Fruit fly (Drosophila melanogaster) whole organism, embryonic: ENCODE data around the gene CG17329.

Experiments
- ATbp ChIP-seq: fragments of 200-800 bp; sonication (Bioruptor generic); optimal IDR thresholded peaks from 2 replicates; lab custom pipeline; 2017; ENCODE audit warnings: missing biosample characterization, mild to moderate bottlenecking, missing genetic modification characterization, missing genetic modification reagents
- CG10267 ChIP-seq: fragments of 200-800 bp; sonication (Bioruptor generic); optimal IDR thresholded peaks from 2 replicates; lab custom pipeline; 2018; ENCODE audit warnings: missing biosample characterization, mild to moderate bottlenecking, missing genetic modification characterization, moderate library complexity
- CG10321 ChIP-seq: fragments of 200-800 bp; sonication (Bioruptor generic); IDR thresholded peaks from 2 replicates; pipeline ENCODE4 v1.3.6; 2022; ENCODE audit warnings: missing biosample characterization, missing genetic modification characterization
- CG10565 ChIP-seq: fragments of 200-800 bp; sonication (Bioruptor generic); optimal IDR thresholded peaks from 3 replicates; lab custom pipeline; 2016; ENCODE audit warnings: missing biosample characterization, mild to moderate bottlenecking, missing genetic modification characterization
- CG11560 ChIP-seq: fragments of 200-800 bp; sonication (Bioruptor generic); IDR thresholded peaks from 3 replicates; pipeline ENCODE4 v1.3.6; 2022; ENCODE audit warnings: missing biosample characterization, missing genetic modification characterization
- CG12659 ChIP-seq: fragments of 200-800 bp; sonication (Bioruptor generic); optimal IDR thresholded peaks from 3 replicates; lab custom pipeline; 2017; ENCODE audit warnings: mild to moderate bottlenecking, missing biosample characterization, missing genetic modification reagents, missing genetic modification characterization
- CG12769 ChIP-seq: fragments of 200-800 bp; sonication (Bioruptor generic); optimal IDR thresholded peaks from 2 replicates; lab custom pipeline; 2019; ENCODE audit warnings: missing biosample characterization, mild to moderate bottlenecking, missing genetic modification characterization, moderate library complexity
- CG15073 ChIP-seq: fragments of 200-800 bp; sonication (Bioruptor generic); optimal IDR thresholded peaks from 2 replicates; lab custom pipeline; 2016; ENCODE audit warnings: missing biosample characterization, missing genetic modification characterization
- CG15479 ChIP-seq: fragments of 200-800 bp; sonication (Bioruptor generic); optimal IDR thresholded peaks from 3 replicates; lab custom pipeline; 2019; ENCODE audit warnings: missing biosample characterization, mild to moderate bottlenecking, missing genetic modification characterization, moderate library complexity
- CG1603 ChIP-seq: fragments of 200-800 bp; sonication (Bioruptor generic); optimal IDR thresholded peaks from 2 replicates; lab custom pipeline; 2019; ENCODE audit warnings: missing biosample characterization, mild to moderate bottlenecking, missing genetic modification characterization, moderate library complexity
- CG18476 ChIP-seq: fragments of 200-800 bp; sonication (Bioruptor generic); optimal IDR thresholded peaks from 2 replicates; lab custom pipeline; 2016; ENCODE audit warnings: missing biosample characterization, mild to moderate bottlenecking, missing genetic modification characterization
- CG18764 ChIP-seq: fragments of 200-800 bp; sonication (Bioruptor generic); optimal IDR thresholded peaks from 3 replicates; lab custom pipeline; 2016; ENCODE audit warnings: missing biosample characterization, missing genetic modification characterization
- CG31388 ChIP-seq: fragments of 200-800 bp; sonication (Bioruptor generic); optimal IDR thresholded peaks from 2 replicates; lab custom pipeline; 2016; ENCODE audit warnings: missing biosample characterization, missing genetic modification characterization
- CG32532 ChIP-seq: fragments of 200-800 bp; sonication (Bioruptor generic); IDR thresholded peaks from 2 replicates; pipeline ENCODE4 v1.3.6; 2022; ENCODE audit warnings: missing biosample characterization, missing genetic modification characterization
- CG33213 ChIP-seq: fragments of 200-800 bp; sonication (Bioruptor generic); optimal IDR thresholded peaks from 3 replicates; lab custom pipeline; 2016; ENCODE audit warnings: missing biosample characterization, missing genetic modification characterization
- CG4617 ChIP-seq: fragments of 200-800 bp; sonication (Bioruptor generic); optimal IDR thresholded peaks from 3 replicates; lab custom pipeline; 2016; ENCODE audit warnings: missing biosample characterization, missing genetic modification characterization, borderline replicate concordance
- CG4820 ChIP-seq: fragments of 200-800 bp; sonication (Bioruptor generic); optimal IDR thresholded peaks from 3 replicates; lab custom pipeline; 2016; ENCODE audit warnings: missing biosample characterization, missing genetic modification characterization
- CG7745 ChIP-seq: fragments of 200-800 bp; sonication (Bioruptor generic); optimal IDR thresholded peaks from 2 replicates; lab custom pipeline; 2018; ENCODE audit warnings: missing biosample characterization, mild to moderate bottlenecking, missing genetic modification characterization, moderate library complexity
- CG7987 ChIP-seq: fragments of 200-800 bp; sonication (Bioruptor generic); optimal IDR thresholded peaks from 2 replicates; lab custom pipeline; 2018; ENCODE audit warnings: missing biosample characterization, mild to moderate bottlenecking, missing genetic modification characterization, moderate library complexity
- CTCF ChIP-seq: fragments of 200-800 bp; sonication (Bioruptor generic); optimal IDR thresholded peaks from 2 replicates; lab custom pipeline; 2017; ENCODE audit warnings: missing biosample characterization, mild to moderate bottlenecking, missing genetic modification characterization, moderate library complexity
- CkIIα-i1 ChIP-seq: fragments of 200-800 bp; sonication (Bioruptor generic); IDR thresholded peaks from 2 replicates; pipeline ENCODE4 v1.3.6; 2022; ENCODE audit warnings: missing biosample characterization, missing genetic modification characterization
- Dfd ChIP-seq, 2 experiments: fragments of >200 bp; optimal IDR thresholded peaks; 2 replicates each; lab custom pipeline; 2017; ENCODE audit warnings: missing biosample characterization in 2 of 2, missing genetic modification characterization in 2 of 2
- Dip2 ChIP-seq: fragments of 200-800 bp; sonication (Bioruptor generic); IDR thresholded peaks from 2 replicates; pipeline ENCODE4 v1.3.6; 2022; ENCODE audit warnings: missing biosample characterization, missing genetic modification characterization
- Dip3 ChIP-seq: fragments of 200-800 bp; sonication (Bioruptor generic); optimal IDR thresholded peaks from 3 replicates; lab custom pipeline; 2016; ENCODE audit warnings: missing biosample characterization, missing genetic modification characterization
- Ets65A ChIP-seq: fragments of 200-800 bp; sonication (Bioruptor generic); peaks from one replicate; lab custom pipeline; 2016; ENCODE audit warnings: missing biosample characterization, missing genetic modification characterization
- Hmr ChIP-seq: fragments of 200-800 bp; sonication (Bioruptor generic); optimal IDR thresholded peaks from 3 replicates; lab custom pipeline; 2017; ENCODE audit warnings: mild to moderate bottlenecking, missing biosample characterization, missing genetic modification reagents, missing genetic modification characterization
- Hr78 ChIP-seq, 2 experiments: fragments of 200-800 bp in 1 of 2; fragments of >200 bp in 1 of 2; sonication (Bioruptor generic) in 1 of 2; optimal IDR thresholded peaks; 2 replicates each; lab custom pipeline; 2017 to 2019; ENCODE audit warnings: missing biosample characterization in 2 of 2, missing genetic modification characterization in 2 of 2, mild to moderate bottlenecking in 1 of 2, moderate library complexity in 1 of 2
- MTF-1 ChIP-seq: fragments of 200-800 bp; sonication (Bioruptor generic); optimal IDR thresholded peaks from 2 replicates; lab custom pipeline; 2018; ENCODE audit warnings: missing biosample characterization, mild to moderate bottlenecking, missing genetic modification characterization, borderline replicate concordance
- Sry-β ChIP-seq: fragments of 200-800 bp; sonication (Bioruptor generic); optimal IDR thresholded peaks from 2 replicates; lab custom pipeline; 2018; ENCODE audit warnings: missing biosample characterization, mild to moderate bottlenecking, missing genetic modification characterization, moderate library complexity
- Ssrp ChIP-seq: fragments of 200-800 bp; sonication (Bioruptor generic); optimal IDR thresholded peaks from 2 replicates; lab custom pipeline; 2018; ENCODE audit warnings: missing biosample characterization, mild to moderate bottlenecking, missing genetic modification characterization, moderate library complexity
- Vsx1 ChIP-seq: fragments of 200-800 bp; sonication (Bioruptor generic); optimal IDR thresholded peaks from 2 replicates; lab custom pipeline; 2017; ENCODE audit warnings: missing biosample characterization, mild to moderate bottlenecking, missing genetic modification characterization, missing genetic modification reagents
- ara ChIP-seq: fragments of 200-800 bp; sonication (Bioruptor generic); IDR thresholded peaks from 2 replicates; pipeline ENCODE4 v1.3.6; 2022; ENCODE audit warnings: missing biosample characterization, missing genetic modification characterization
- ato ChIP-seq: fragments of 200-800 bp; sonication (Bioruptor generic); IDR thresholded peaks from 2 replicates; pipeline ENCODE4 v1.3.6; 2022; ENCODE audit warnings: missing biosample characterization, missing genetic modification characterization; ENCODE audit not compliant: partially characterized antibody
- bcd ChIP-seq: fragments of 200-800 bp; sonication (Bioruptor generic); optimal IDR thresholded peaks from 2 replicates; lab custom pipeline; 2017; ENCODE audit warnings: missing biosample characterization, mild to moderate bottlenecking, missing genetic modification characterization
- btn ChIP-seq: fragments of 200-800 bp; sonication (Bioruptor generic); optimal IDR thresholded peaks from 2 replicates; lab custom pipeline; 2016; ENCODE audit warnings: missing biosample characterization, missing genetic modification characterization
- disco-r ChIP-seq: fragments of 200-800 bp; sonication (Bioruptor generic); optimal IDR thresholded peaks from 2 replicates; lab custom pipeline; 2016; ENCODE audit warnings: missing biosample characterization, missing genetic modification characterization
- esg ChIP-seq: fragments of 200-800 bp; sonication (Bioruptor generic); conservative IDR thresholded peaks from 2 replicates; pipeline ENCODE4 v1.3.6; 2022; ENCODE audit warnings: missing biosample characterization, missing genetic modification characterization
- exex ChIP-seq: fragments of 200-800 bp; sonication (Bioruptor generic); optimal IDR thresholded peaks from 4 replicates; lab custom pipeline; 2018; ENCODE audit warnings: missing biosample characterization, mild to moderate bottlenecking, missing genetic modification characterization, moderate library complexity
- ftz-f1 ChIP-seq: fragments of 200-800 bp; sonication (Bioruptor generic); optimal IDR thresholded peaks from 2 replicates; lab custom pipeline; 2016; ENCODE audit warnings: missing biosample characterization, missing genetic modification characterization
- fu2 ChIP-seq: fragments of 200-800 bp; sonication (Bioruptor generic); optimal IDR thresholded peaks from 2 replicates; lab custom pipeline; 2016; ENCODE audit warnings: missing biosample characterization, missing genetic modification characterization
- gcm2 ChIP-seq: fragments of 200-800 bp; sonication (Bioruptor generic); optimal IDR thresholded peaks from 2 replicates; lab custom pipeline; 2016; ENCODE audit warnings: missing biosample characterization, missing genetic modification characterization
- ham ChIP-seq: fragments of 200-800 bp; sonication (Bioruptor generic); IDR thresholded peaks from 2 replicates; pipeline ENCODE4 v1.3.6; 2022; ENCODE audit warnings: missing biosample characterization, missing genetic modification characterization
- inv ChIP-seq: fragments of 200-800 bp; sonication (Bioruptor generic); IDR thresholded peaks from 2 replicates; pipeline ENCODE4 v1.3.6; 2022; ENCODE audit warnings: missing biosample characterization, missing genetic modification characterization; ENCODE audit not compliant: partially characterized antibody
- lab ChIP-seq: fragments of 200-800 bp; sonication (Bioruptor generic); optimal IDR thresholded peaks from 3 replicates; lab custom pipeline; 2017; ENCODE audit warnings: missing biosample characterization, missing genetic modification characterization, mild to moderate bottlenecking, moderate library complexity, missing genetic modification reagents
- lilli ChIP-seq: fragments of 200-800 bp; sonication (Bioruptor generic); optimal IDR thresholded peaks from 3 replicates; lab custom pipeline; 2016; ENCODE audit warnings: missing biosample characterization, missing genetic modification characterization
- pfk ChIP-seq: fragments of 200-800 bp; sonication (Bioruptor generic); optimal IDR thresholded peaks from 2 replicates; lab custom pipeline; 2018; ENCODE audit warnings: missing biosample characterization, mild to moderate bottlenecking, missing genetic modification characterization, moderate library complexity
- row ChIP-seq: fragments of 200-800 bp; sonication (Bioruptor generic); IDR thresholded peaks from 3 replicates; pipeline ENCODE4 v1.3.6; 2022; ENCODE audit warnings: missing biosample characterization, missing genetic modification characterization
- slp2 ChIP-seq: fragments of 200-800 bp; sonication (Bioruptor generic); optimal IDR thresholded peaks from 2 replicates; lab custom pipeline; 2016; ENCODE audit warnings: missing biosample characterization, missing genetic modification characterization
- tgo ChIP-seq: fragments of 200-800 bp; sonication (Bioruptor generic); IDR thresholded peaks from 3 replicates; pipeline ENCODE4 v1.3.6; 2022; ENCODE audit warnings: missing biosample characterization, missing genetic modification characterization
- trem ChIP-seq: fragments of 200-800 bp; optimal IDR thresholded peaks from 3 replicates; lab custom pipeline; 2019; ENCODE audit warnings: missing biosample characterization, mild to moderate bottlenecking, missing genetic modification characterization, moderate library complexity

The CG17329 gene

dm6 chr2L:16279774-16280252, 11.3 kb upstream of the CG17329 start (continued):
- TF ChIP-seq CG1603 (tag; lab: Kevin White, UChicago) (peak; percentile 87), esg (GFP tag; lab: Robert Waterston, UW) (peak; percentile 85), CG4617 (peak; percentile 86), CG11560 (tag; lab: Robert Waterston, UW) (peak; percentile 27; the same call in 1 of the 3 replicates), exex (tag; lab: Kevin White, UChicago) (peak; percentile 41), CG10565 (peak; percentile 45), CG10267 (tag; lab: Kevin White, UChicago) (peak; percentile 89), ara (GFP tag; lab: Robert Waterston, UW) (no peak; the same call in 1 of the 2 replicates), trem (tag; lab: Kevin White, UChicago) (peak; percentile 88), MTF-1 (GFP tag; lab: Kevin White, UChicago) (peak; percentile 51), Dfd (GFP tag; optimal IDR thresholded peaks at IDR 0.05; lab: Kevin White, UChicago) (no peak), Vsx1 (GFP tag; lab: Kevin White, UChicago) (peak; percentile 85), disco-r (peak; percentile 71), slp2 (peak; percentile 86), CG18764 (GFP tag; lab: Kevin White, UChicago) (peak; percentile 86), inv (GFP tag; lab: Robert Waterston, UW) (no peak), CG7987 (GFP tag; lab: Kevin White, UChicago) (peak; percentile 74), ftz-f1 (GFP tag; lab: Kevin White, UChicago) (no peak), CkIIα-i1 (GFP tag; lab: Robert Waterston, UW) (no peak), Hmr (peak; percentile 85), lab (GFP tag; lab: Kevin White, UChicago) (peak; percentile 84), fu2 (peak; percentile 62), Sry-β (GFP tag; lab: Kevin White, UChicago) (peak; percentile 59), btn (peak; percentile 67), CG7745 (tag; lab: Kevin White, UChicago) (no peak), bcd (GFP tag; lab: Kevin White, UChicago) (peak; percentile 91), CG18476 (GFP tag; lab: Kevin White, UChicago) (peak; percentile 79), ham (GFP tag; lab: Robert Waterston, UW) (no peak), tgo (peak; percentile 82), ato (GFP tag; lab: Robert Waterston, UW) (no peak), Dip2 (GFP tag; lab: Robert Waterston, UW) (peak; percentile 27; the same call in 1 of the 2 replicates), CG33213 (GFP tag; lab: Kevin White, UChicago) (peak; percentile 65), CG4820 (GFP tag; lab: Kevin White, UChicago) (peak; percentile 92), CTCF (peak; percentile 63), row (GFP tag; lab: Robert Waterston, UW) (peak; percentile 85), CG31388 (peak; percentile 64), CG32532 (GFP tag; lab: Robert Waterston, UW) (peak; percentile 51; the same call in 1 of the 2 replicates), Ssrp (tag; lab: Kevin White, UChicago) (peak; percentile 95), CG12769 (tag; lab: Kevin White, UChicago) (peak; percentile 73), Hr78 (GFP tag; optimal IDR thresholded peaks at IDR 0.05; lab: Kevin White, UChicago) (peak in 1 of 2 experiments; percentile 87), ATbp (GFP tag; lab: Kevin White, UChicago) (peak; percentile 94), CG12659 (peak; percentile 94), Ets65A (peak; percentile 94), gcm2 (GFP tag; lab: Kevin White, UChicago) (peak; percentile 66), pfk (GFP tag; lab: Kevin White, UChicago) (peak; percentile 40), CG15073 (GFP tag; lab: Kevin White, UChicago) (peak; percentile 65), lilli (GFP tag; lab: Kevin White, UChicago) (peak; percentile 88), Dip3 (GFP tag; lab: Kevin White, UChicago) (peak; percentile 54), CG15479 (GFP tag; lab: Kevin White, UChicago) (no peak), CG10321 (peak; percentile 65)
